Worm (Caenorhabditis elegans) whole organism, L3 larva: ENCODE data around the gene his-38.

ENCODE experiments used
- egl-27 ChIP-seq: sonication (generic microtip); optimal IDR thresholded peaks from 4 replicates; lab custom pipeline; 2017; ENCODE audit warnings: missing biosample characterization, missing genetic modification reagents, missing genetic modification characterization
- nhr-28 ChIP-seq: fragments of 150-350 bp; optimal IDR thresholded peaks from 2 replicates; lab custom pipeline; 2014; ENCODE audit warnings: missing biosample characterization, missing genetic modification characterization
- snpc-4 ChIP-seq: fragments of 150-350 bp; optimal IDR thresholded peaks from 2 replicates; lab custom pipeline; 2014; ENCODE audit warnings: missing biosample characterization, missing genetic modification characterization
- tbx-2 ChIP-seq: sonication (generic microtip); optimal IDR thresholded peaks from 2 replicates; lab custom pipeline; 2016; ENCODE audit warnings: mild to moderate bottlenecking, missing genetic modification characterization, missing compliant biosample characterization
- unc-62 ChIP-seq: fragments of 150-350 bp; sonication (generic microtip); optimal IDR thresholded peaks from 4 replicates; lab custom pipeline; 2014; ENCODE audit warnings: missing biosample characterization, missing genetic modification reagents, missing genetic modification characterization

ce11 chrX:7334302-7334724, 24.6 kb upstream of the his-38 start, which contains the start of gene epg-7:
- TF ChIP-seq unc-62 (GFP tag; lab: Kevin White, UChicago), result peak; percentile 56
- TF ChIP-seq nhr-28 (tag; lab: Kevin White, UChicago), result no peak
- peak; percentile 70 for TF ChIP-seq egl-27 (tag; lab: Kevin White, UChicago)
- peak; percentile 66 for TF ChIP-seq snpc-4 (tag; lab: Kevin White, UChicago)
- peak; percentile 91 for TF ChIP-seq tbx-2 (tag; lab: Kevin White, UChicago)
